Fruit fly (Drosophila melanogaster) whole organism, embryonic: ENCODE measurements around the gene Muc18B.

Source experiments
- CG30020 ChIP-seq: fragments of 200-800 bp; optimal IDR thresholded peaks from 2 replicates; lab custom pipeline; 2019; ENCODE audit warnings: missing biosample characterization, mild to moderate bottlenecking, missing genetic modification characterization, moderate library complexity
- CG9932 ChIP-seq: fragments of 200-800 bp; sonication (Bioruptor generic); IDR thresholded peaks from 2 replicates; pipeline ENCODE4 v1.3.6; 2022; ENCODE audit warnings: missing biosample characterization, missing genetic modification characterization
- Elba2 ChIP-seq: fragments of 200-800 bp; sonication (Bioruptor generic); optimal IDR thresholded peaks from 3 replicates; lab custom pipeline; 2016; ENCODE audit warnings: missing biosample characterization, missing genetic modification characterization
- Fer1 ChIP-seq: fragments of 200-800 bp; sonication (Bioruptor generic); optimal IDR thresholded peaks from 2 replicates; lab custom pipeline; 2017; ENCODE audit warnings: missing biosample characterization, mild to moderate bottlenecking, missing genetic modification characterization
- chinmo ChIP-seq: fragments of 200-800 bp; sonication (Bioruptor generic); IDR thresholded peaks from 4 replicates; pipeline ENCODE4 v1.3.6; 2022; ENCODE audit warnings: missing biosample characterization, missing genetic modification characterization; ENCODE audit not compliant: partially characterized antibody
- dmrt11E ChIP-seq: fragments of 200-800 bp; sonication (Bioruptor generic); optimal IDR thresholded peaks from 3 replicates; lab custom pipeline; 2018; ENCODE audit warnings: missing biosample characterization, mild to moderate bottlenecking, missing genetic modification characterization, moderate library complexity
- gem ChIP-seq: fragments of 200-800 bp; sonication (Bioruptor generic); optimal IDR thresholded peaks from 2 replicates; lab custom pipeline; 2019; ENCODE audit warnings: missing biosample characterization, mild to moderate bottlenecking, missing genetic modification characterization, moderate library complexity
- nom ChIP-seq: fragments of 200-800 bp; sonication (Bioruptor generic); optimal IDR thresholded peaks from 2 replicates; lab custom pipeline; 2017; ENCODE audit warnings: missing biosample characterization, missing genetic modification characterization, mild to moderate bottlenecking, moderate library complexity, missing genetic modification reagents
- org-1 ChIP-seq: fragments of 200-800 bp; sonication (Bioruptor generic); optimal IDR thresholded peaks from 2 replicates; lab custom pipeline; 2017; ENCODE audit warnings: missing biosample characterization, missing genetic modification characterization
- sd ChIP-seq: fragments of 200-800 bp; sonication (Bioruptor generic); optimal IDR thresholded peaks from 3 replicates; lab custom pipeline; 2018; ENCODE audit warnings: missing biosample characterization, mild to moderate bottlenecking, missing genetic modification characterization, moderate library complexity

dm6 chrX:19191597-19191996, 23.7 kb upstream of the Muc18B start:
- TF ChIP-seq org-1 (GFP tag; lab: Kevin White, UChicago) (no peak), dmrt11E (tag; lab: Kevin White, UChicago) (no peak), Elba2 (GFP tag; lab: Kevin White, UChicago) (no peak), chinmo (GFP tag; lab: Robert Waterston, UW) (no peak), Fer1 (GFP tag; lab: Kevin White, UChicago) (no peak), sd (tag; lab: Kevin White, UChicago) (no peak), CG30020 (tag; lab: Kevin White, UChicago) (no peak), gem (tag; lab: Kevin White, UChicago) (no peak), nom (GFP tag; lab: Kevin White, UChicago) (no peak), CG9932 (GFP tag; lab: Robert Waterston, UW) (no peak)
